Fruit fly (Drosophila melanogaster) whole organism, prepupa: ENCODE data around the gene Gas8.

Experiments
- Blimp-1 ChIP-seq: fragments of 200-800 bp; sonication (Bioruptor generic); optimal IDR thresholded peaks from 3 replicates; lab custom pipeline; 2017; ENCODE audit warnings: missing biosample characterization, missing genetic modification characterization, mild to moderate bottlenecking, moderate library complexity, missing genetic modification reagents
- CG11762 ChIP-seq: fragments of 200-800 bp; sonication (Bioruptor generic); optimal IDR thresholded peaks from 3 replicates; lab custom pipeline; 2016; ENCODE audit warnings: missing biosample characterization, missing genetic modification characterization; ENCODE audit not compliant: insufficient read depth
- CG16779 ChIP-seq: fragments of 200-800 bp; sonication (Bioruptor generic); optimal IDR thresholded peaks from 3 replicates; lab custom pipeline; 2017; ENCODE audit warnings: missing biosample characterization, mild to moderate bottlenecking, missing genetic modification characterization
- CG6854 ChIP-seq: fragments of 200-800 bp; sonication (Bioruptor generic); optimal IDR thresholded peaks from 2 replicates; lab custom pipeline; 2017; ENCODE audit warnings: missing biosample characterization, mild to moderate bottlenecking, missing genetic modification characterization
- Eip75B ChIP-seq: fragments of 200-800 bp; sonication (Bioruptor generic); optimal IDR thresholded peaks from 3 replicates; lab custom pipeline; 2016; ENCODE audit warnings: missing biosample characterization, missing genetic modification characterization
- Eip78C ChIP-seq: fragments of 200-800 bp; sonication (Bioruptor generic); peaks from one replicate; lab custom pipeline; 2016; ENCODE audit warnings: missing biosample characterization, missing genetic modification characterization
- Hr38 ChIP-seq: sonication (Bioruptor generic); optimal IDR thresholded peaks from 2 replicates; lab custom pipeline; 2016; ENCODE audit warnings: missing biosample characterization, missing genetic modification characterization
- Hr39 ChIP-seq: fragments of 200-800 bp; sonication (Bioruptor generic); optimal IDR thresholded peaks from 2 replicates; lab custom pipeline; 2016; ENCODE audit warnings: missing biosample characterization, missing genetic modification characterization
- Lpt ChIP-seq: fragments of 200-800 bp; sonication (Bioruptor generic); optimal IDR thresholded peaks from 3 replicates; lab custom pipeline; 2016; ENCODE audit warnings: missing biosample characterization, missing genetic modification characterization
- Met ChIP-seq: fragments of 200-800 bp; sonication (Bioruptor generic); optimal IDR thresholded peaks from 3 replicates; lab custom pipeline; 2016; ENCODE audit warnings: missing biosample characterization, missing genetic modification characterization
- OdsH ChIP-seq: fragments of 200-800 bp; sonication (Bioruptor generic); optimal IDR thresholded peaks from 3 replicates; lab custom pipeline; 2016; ENCODE audit warnings: missing biosample characterization, missing genetic modification characterization
- acj6 ChIP-seq: fragments of 200-800 bp; sonication (Bioruptor generic); optimal IDR thresholded peaks from 3 replicates; lab custom pipeline; 2016; ENCODE audit warnings: missing biosample characterization, missing genetic modification characterization
- fd59A ChIP-seq: fragments of 200-800 bp; sonication (Bioruptor generic); optimal IDR thresholded peaks from 2 replicates; lab custom pipeline; 2017; ENCODE audit warnings: missing biosample characterization, mild to moderate bottlenecking, missing genetic modification characterization, missing genetic modification reagents

DNA sequence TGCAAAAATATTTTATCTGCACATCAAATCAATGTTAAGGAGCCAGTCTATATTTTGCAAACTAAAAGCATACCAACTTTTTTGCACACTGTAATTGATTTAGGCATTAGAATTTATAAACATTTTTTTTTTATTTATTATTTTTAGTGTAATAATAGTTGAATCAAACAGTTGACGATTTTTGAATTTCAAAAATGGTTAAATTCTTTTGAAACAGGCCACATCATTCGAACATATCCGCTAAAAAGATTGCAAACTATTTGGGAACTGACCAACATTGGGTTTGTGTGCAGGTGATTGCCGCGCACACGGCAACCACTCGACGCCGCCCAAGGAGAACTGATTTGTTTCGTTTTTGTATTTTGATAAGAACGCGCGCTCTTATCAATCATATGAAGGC lies 59.9 kb downstream of the Gas8 start:
- TF ChIP-seq Eip75B (GFP tag; lab: Kevin White, UChicago), result no peak
- no peak for TF ChIP-seq OdsH (GFP tag; lab: Kevin White, UChicago)
- TF ChIP-seq CG6854 (GFP tag; lab: Kevin White, UChicago), result no peak
- TF ChIP-seq CG11762 (GFP tag; lab: Kevin White, UChicago), result no peak
- no peak for TF ChIP-seq acj6 (GFP tag; lab: Kevin White, UChicago)
- no peak for TF ChIP-seq Lpt (GFP tag; lab: Kevin White, UChicago)
- TF ChIP-seq Blimp-1 (GFP tag; lab: Kevin White, UChicago), result peak; percentile 15
- no peak for TF ChIP-seq Hr39 (GFP tag; lab: Kevin White, UChicago)
- no peak for TF ChIP-seq Hr38 (GFP tag; lab: Kevin White, UChicago)
- no peak for TF ChIP-seq fd59A (GFP tag; lab: Kevin White, UChicago)
- TF ChIP-seq Eip78C (GFP tag; lab: Kevin White, UChicago), result no peak
- TF ChIP-seq CG16779, result no peak
- TF ChIP-seq Met (GFP tag; lab: Kevin White, UChicago), result peak; percentile 16
